Fruit fly (Drosophila melanogaster): ENCODE data around the gene CG4281.
A peak's percentile ranks its signal among the peaks of the same experiment; 100 is the strongest.

The CG4281 gene

dm6 chrX:2083678-2084162 is 18.8 kb upstream of the CG4281 start (continued):
- TF ChIP-seq Lim3 (GFP tag; IDR thresholded peaks at IDR 0.05) (peak; percentile 64), ftz-f1 (GFP tag; optimal IDR thresholded peaks at IDR 0.05) (peak; percentile 30), CG13894 (tag; optimal IDR thresholded peaks at IDR 0.05) (no peak), row (GFP tag; IDR thresholded peaks at IDR 0.05) (peak; percentile 97), unc-4 (GFP tag; IDR thresholded peaks at IDR 0.05; ENCODE audit: partially characterized antibody) (no peak), CG4820 (GFP tag; optimal IDR thresholded peaks at IDR 0.05) (peak; percentile 78), croc (GFP tag; conservative IDR thresholded peaks at IDR 0.05) (peak; percentile 70), CG5953 (GFP tag; IDR thresholded peaks at IDR 0.05) (peak; percentile 74), onecut (GFP tag; IDR thresholded peaks at IDR 0.05) (peak; percentile 71), Scr (GFP tag; IDR thresholded peaks at IDR 0.05; ENCODE audit: partially characterized antibody) (peak; percentile 16; the same call in 1 of the 2 replicates), CG9437 (GFP tag; optimal IDR thresholded peaks at IDR 0.05) (peak; percentile 71), sna (GFP tag; IDR thresholded peaks at IDR 0.05; ENCODE audit: partially characterized antibody) (0 out of 2 replicates have a peak, but pooled peaks have one; percentile 45), CG17829 (tag; optimal IDR thresholded peaks at IDR 0.05) (peak; percentile 82), gcm (GFP tag; optimal IDR thresholded peaks at IDR 0.05) (peak; percentile 78), zen (tag; optimal IDR thresholded peaks at IDR 0.05) (no peak), CG7786 (GFP tag; optimal IDR thresholded peaks at IDR 0.05) (peak; percentile 83), ham (GFP tag; IDR thresholded peaks at IDR 0.05) (peak; percentile 46; the same call in 1 of the 2 replicates), Fer3 (tag; optimal IDR thresholded peaks at IDR 0.05) (peak; percentile 56), zfh1 (GFP tag; IDR thresholded peaks at IDR 0.05) (peak; percentile 88), Mad (GFP tag; optimal IDR thresholded peaks at IDR 0.05) (peak; percentile 65), Jarid2 (GFP tag; optimal IDR thresholded peaks at IDR 0.05) (peak; percentile 57), CG12219 (GFP tag; optimal IDR thresholded peaks at IDR 0.05) (peak; percentile 80), Ptx1 (GFP tag; IDR thresholded peaks at IDR 0.05) (peak; percentile 90), twi (tag; optimal IDR thresholded peaks at IDR 0.05) (peak; percentile 63), run (tag; optimal IDR thresholded peaks at IDR 0.05) (peak; percentile 68), CG12769 (tag; optimal IDR thresholded peaks at IDR 0.05) (peak; percentile 92), CG13624 (GFP tag; optimal IDR thresholded peaks at IDR 0.05) (peak; percentile 68), B-H1 (GFP tag; IDR thresholded peaks at IDR 0.05) (peak; percentile 79), CG6654 (GFP tag; optimal IDR thresholded peaks at IDR 0.05) (peak; percentile 41), HmgZ (tag; optimal IDR thresholded peaks at IDR 0.05) (peak; percentile 75), sc (optimal IDR thresholded peaks at IDR 0.05) (no peak), sc (GFP tag; optimal IDR thresholded peaks at IDR 0.05) (peak; percentile 57), Hr3 (GFP tag; optimal IDR thresholded peaks at IDR 0.05) (peak; percentile 80), abd-A (tag; optimal IDR thresholded peaks at IDR 0.05) (no peak), sens-2 (GFP tag; IDR thresholded peaks at IDR 0.05) (peak; percentile 69), Elba2 (GFP tag; optimal IDR thresholded peaks at IDR 0.05) (no peak), D19B (GFP tag; optimal IDR thresholded peaks at IDR 0.05) (peak; percentile 97), Ravus (GFP tag; IDR thresholded peaks at IDR 0.05) (peak; percentile 37), scrt (GFP tag; optimal IDR thresholded peaks at IDR 0.05) (peak; percentile 48), fd102C (GFP tag; optimal IDR thresholded peaks at IDR 0.05) (no peak), tio (GFP tag; optimal IDR thresholded peaks at IDR 0.05) (peak; percentile 49), CG3838 (GFP tag; optimal IDR thresholded peaks at IDR 0.05) (peak; percentile 9), ro (GFP tag; IDR thresholded peaks at IDR 0.05) (peak; percentile 44; the same call in 1 of the 2 replicates), dmrt11E (tag; optimal IDR thresholded peaks at IDR 0.05) (peak; percentile 73), Dp (GFP tag; optimal IDR thresholded peaks at IDR 0.05) (no peak), vvl (GFP tag; IDR thresholded peaks at IDR 0.05) (peak; percentile 94), CG16815 (GFP tag; optimal IDR thresholded peaks at IDR 0.05) (peak; percentile 72), CG5180 (GFP tag; optimal IDR thresholded peaks at IDR 0.05) (peak; percentile 42), ash1 (GFP tag; optimal IDR thresholded peaks at IDR 0.05) (no peak), Mrtf (GFP tag; IDR thresholded peaks at IDR 0.05) (peak; percentile 80; the same call in 2 of the 3 replicates)
